Worm (Caenorhabditis elegans): ENCODE data around the gene ddl-2.

DNA sequence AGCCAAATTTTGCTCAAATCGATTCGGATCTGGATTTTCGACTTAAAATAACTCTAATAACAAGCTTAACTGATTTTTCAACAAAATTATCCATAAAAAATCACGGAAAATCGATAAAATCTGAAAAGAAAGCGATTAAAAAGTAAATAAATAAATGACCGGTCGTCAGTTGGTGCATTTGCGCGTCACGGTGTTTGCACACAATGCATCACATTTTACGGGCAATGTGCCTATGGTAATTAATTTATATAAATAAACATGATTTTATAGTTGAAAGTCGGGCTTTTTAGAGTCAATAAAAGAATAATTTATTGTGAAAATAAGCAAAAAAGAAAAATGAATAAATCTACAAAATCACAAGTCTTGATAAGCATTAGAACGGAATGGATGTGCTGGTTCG is 52.7 kb downstream of the ddl-2 start:
- TF ChIP-seq dao-5 (tag; optimal IDR thresholded peaks at IDR 0.05) (no peak), W03F9.2 (tag; optimal IDR thresholded peaks at IDR 0.05) (peak; percentile 65), him-1 (tag; optimal IDR thresholded peaks at IDR 0.05) (no peak)

All from whole organism, L4/young adult.